Worm (Caenorhabditis elegans): Measurements from ENCODE around the gene F22F7.7.

Gene F22F7.7

DNA sequence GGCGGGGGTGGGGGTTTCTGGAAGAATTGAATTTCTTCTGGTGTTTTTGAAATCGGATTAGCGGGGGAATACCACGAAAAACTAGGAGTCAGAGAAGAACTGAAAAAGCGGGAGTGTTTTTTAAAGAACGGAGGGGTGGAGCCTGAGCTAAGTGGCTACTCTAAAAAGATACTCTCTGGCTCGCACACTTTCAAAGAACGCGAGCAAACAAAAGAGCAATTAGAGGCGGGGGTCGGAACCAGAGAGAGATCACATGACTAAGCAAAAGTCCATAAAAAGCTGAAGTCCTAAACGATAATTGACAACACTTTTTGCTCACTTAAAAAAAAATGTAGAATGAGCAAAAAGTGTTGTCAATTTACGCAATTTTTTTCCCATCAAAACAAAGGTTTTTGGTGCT, 5.5 kb downstream of the F22F7.7 start (continued):
- TF ChIP-seq snpc-4 (tag; optimal IDR thresholded peaks at IDR 0.05) (no peak), lin-39 (tag; optimal IDR thresholded peaks at IDR 0.05) (no peak), unc-98 (GFP tag; IDR thresholded peaks at IDR 0.05) (no peak), unc-130 (tag; optimal IDR thresholded peaks at IDR 0.05) (no peak), hlh-17 (GFP tag; optimal IDR thresholded peaks at IDR 0.05; ENCODE audit: borderline replicate concordance) (no peak), fkh-10 (GFP tag; optimal IDR thresholded peaks at IDR 0.05) (no peak), zip-4 (GFP tag; optimal IDR thresholded peaks at IDR 0.05) (no peak)

DNA sequence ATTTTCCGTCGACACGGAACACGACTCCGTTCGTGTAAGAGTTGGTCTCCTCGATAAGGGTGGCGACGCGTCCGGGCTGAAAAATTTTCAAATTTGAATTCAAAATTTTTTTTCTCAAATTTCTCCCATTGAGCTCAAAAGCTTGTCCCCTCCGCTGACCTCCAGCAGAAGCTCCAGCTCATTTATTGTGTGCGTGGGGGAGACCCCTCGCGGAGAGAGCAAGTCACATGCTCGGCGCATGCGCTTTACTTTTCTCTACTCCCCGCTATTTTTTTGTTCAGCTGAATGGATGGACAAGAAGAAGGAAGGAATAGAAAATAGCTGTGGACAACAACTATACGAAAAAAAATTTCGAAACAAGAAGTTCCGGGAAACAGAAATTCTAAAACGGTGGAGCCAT, 6.3 kb downstream of the F22F7.7 start:
- TF ChIP-seq ceh-82 (tag; optimal IDR thresholded peaks at IDR 0.05): peak; percentile 40 to 85 (median 61)
- TF ChIP-seq lir-3 (tag; optimal IDR thresholded peaks at IDR 0.05; ENCODE audit: poor library complexity): peak; percentile 22
- TF ChIP-seq lin-39 (tag; optimal IDR thresholded peaks at IDR 0.05): no peak
- TF ChIP-seq nhr-77 (tag; optimal IDR thresholded peaks at IDR 0.05): no peak
- TF ChIP-seq skn-1 (tag; optimal IDR thresholded peaks at IDR 0.05): peak; percentile 53
- peak; percentile 64 for TF ChIP-seq nhr-20 (tag; optimal IDR thresholded peaks at IDR 0.05)
- peak in 1 of 2 experiments; percentile 19 for TF ChIP-seq ztf-11 (tag; optimal IDR thresholded peaks at IDR 0.05)
- TF ChIP-seq pax-3 (tag; optimal IDR thresholded peaks at IDR 0.05): peak; percentile 1
- TF ChIP-seq fkh-8 (tag; optimal IDR thresholded peaks at IDR 0.05): peak; percentile 86
- TF ChIP-seq zip-4 (GFP tag; optimal IDR thresholded peaks at IDR 0.05): no peak
- no peak for TF ChIP-seq alr-1 (tag; optimal IDR thresholded peaks at IDR 0.05; ENCODE audit: borderline replicate concordance)
- no peak for TF ChIP-seq nhr-28 (tag; optimal IDR thresholded peaks at IDR 0.05)
- peak; percentile 73 for TF ChIP-seq nhr-19 (GFP tag; conservative IDR thresholded peaks at IDR 0.05)
- TF ChIP-seq rnt-1 (tag; optimal IDR thresholded peaks at IDR 0.05): peak; percentile 64
- peak; percentile 44; the same call in 1 of the 2 replicates for TF ChIP-seq mab-9 (GFP tag; IDR thresholded peaks at IDR 0.05)
- peak; percentile 42 for TF ChIP-seq sox-4 (tag; optimal IDR thresholded peaks at IDR 0.05)
- peak; percentile 91 for TF ChIP-seq unc-86 (tag; optimal IDR thresholded peaks at IDR 0.05)
- TF ChIP-seq xbp-1 (tag; optimal IDR thresholded peaks at IDR 0.05): peak; percentile 53
- TF ChIP-seq unc-30 (tag; optimal IDR thresholded peaks at IDR 0.05): no peak
- peak; percentile 71 for TF ChIP-seq mep-1 (tag; optimal IDR thresholded peaks at IDR 0.05)
- no peak for TF ChIP-seq tlp-1 (tag; optimal IDR thresholded peaks at IDR 0.05)
- TF ChIP-seq lsy-2 (tag; optimal IDR thresholded peaks at IDR 0.05): peak; percentile 60 to 72
- TF ChIP-seq egl-13 (tag; optimal IDR thresholded peaks at IDR 0.05): peak; percentile 70
- TF ChIP-seq nhr-71 (tag; optimal IDR thresholded peaks at IDR 0.05): peak; percentile 84
- peak; percentile 26 to 48 for TF ChIP-seq lin-35 (GFP tag; optimal IDR thresholded peaks at IDR 0.05)
- TF ChIP-seq mef-2 (tag; optimal IDR thresholded peaks at IDR 0.05): peak; percentile 19
- TF ChIP-seq dsc-1 (tag; optimal IDR thresholded peaks at IDR 0.05): peak; percentile 64
- peak; percentile 2 for TF ChIP-seq jun-1 (tag; optimal IDR thresholded peaks at IDR 0.05)
- TF ChIP-seq aha-1 (tag; optimal IDR thresholded peaks at IDR 0.05): no peak
- peak; percentile 99 for TF ChIP-seq lin-14 (GFP tag; optimal IDR thresholded peaks at IDR 0.05)
- peak; percentile 53 for TF ChIP-seq irx-1 (tag; optimal IDR thresholded peaks at IDR 0.05)
- TF ChIP-seq egl-27 (tag; optimal IDR thresholded peaks at IDR 0.05): no peak
- peak; percentile 76 for TF ChIP-seq tbx-2 (tag; optimal IDR thresholded peaks at IDR 0.05)
- peak; percentile 76 for TF ChIP-seq fkh-10 (GFP tag; optimal IDR thresholded peaks at IDR 0.05)
- peak; percentile 33 for TF ChIP-seq isw-1 (GFP tag; IDR thresholded peaks at IDR 0.05)
- TF ChIP-seq C16A3.4 (tag; optimal IDR thresholded peaks at IDR 0.05): peak; percentile 36
- peak in 1 of 2 experiments; percentile 69 for TF ChIP-seq mdl-1 (tag; optimal IDR thresholded peaks at IDR 0.05)
- TF ChIP-seq swsn-7 (tag; optimal IDR thresholded peaks at IDR 0.05): peak; percentile 61
- TF ChIP-seq dpl-1 (GFP tag; optimal IDR thresholded peaks at IDR 0.05): peak in 1 of 3 experiments; percentile 49
- peak; percentile 75 for TF ChIP-seq nhr-47 (tag; optimal IDR thresholded peaks at IDR 0.05)
- TF ChIP-seq lin-13 (GFP tag; optimal IDR thresholded peaks at IDR 0.05): peak; percentile 36
- no peak for TF ChIP-seq nhr-84 (tag; optimal IDR thresholded peaks at IDR 0.05)
- no peak for TF ChIP-seq ama-1 (optimal IDR thresholded peaks at IDR 0.05)
- peak; percentile 70 for TF ChIP-seq snu-23 (GFP tag; optimal IDR thresholded peaks at IDR 0.05)
- TF ChIP-seq zag-1 (tag; optimal IDR thresholded peaks at IDR 0.05): peak; percentile 26
- TF ChIP-seq efl-1 (optimal IDR thresholded peaks at IDR 0.05): peak; percentile 35 to 44
- peak in 1 of 2 experiments; percentile 50 for TF ChIP-seq efl-1 (GFP tag; optimal IDR thresholded peaks at IDR 0.05 in 1 of 2)

Data from whole organism, L1 larva.